Worm (Caenorhabditis elegans) whole organism, young adult: ENCODE measurements around the gene rab-7.

Experiments
- B0261.1 ChIP-seq: sonication (generic microtip); optimal IDR thresholded peaks from 2 replicates; lab custom pipeline; 2016; ENCODE audit warnings: mild to moderate bottlenecking, missing genetic modification characterization, moderate library complexity, missing compliant biosample characterization
- B0336.3 ChIP-seq: fragments of 200-800 bp; sonication (Bioruptor generic); IDR thresholded peaks from 2 replicates; pipeline ENCODE4 v1.3.6; 2022; ENCODE audit warnings: missing genetic modification characterization, missing compliant biosample characterization
- F23B12.7 ChIP-seq: sonication (generic microtip); optimal IDR thresholded peaks from 2 replicates; lab custom pipeline; 2017; ENCODE audit warnings: missing genetic modification characterization, mild to moderate bottlenecking, missing compliant biosample characterization, antibody characterized with exemption, moderate library complexity; ENCODE audit not compliant: insufficient read depth
- F52B5.7 ChIP-seq: sonication (generic microtip); optimal IDR thresholded peaks from 2 replicates; lab custom pipeline; 2016; ENCODE audit warnings: mild to moderate bottlenecking, missing genetic modification characterization, missing compliant biosample characterization
- T26A5.8 ChIP-seq: sonication (generic microtip); optimal IDR thresholded peaks from 2 replicates; lab custom pipeline; 2016; ENCODE audit warnings: missing genetic modification characterization, missing compliant biosample characterization
- Y53G8AR.9 ChIP-seq: fragments of 200-800 bp; sonication (Bioruptor generic); conservative IDR thresholded peaks from 2 replicates; pipeline ENCODE4 v1.3.6; 2022; ENCODE audit warnings: missing genetic modification reagents, missing genetic modification characterization, missing compliant biosample characterization
- Y67H2A.10 ChIP-seq: fragments of 200-800 bp; sonication (Bioruptor generic); conservative IDR thresholded peaks from 2 replicates; pipeline ENCODE4 v1.3.6; 2022; ENCODE audit warnings: missing genetic modification reagents, missing genetic modification characterization, missing compliant biosample characterization
- Y95B8A.8 ChIP-seq: fragments of 200-800 bp; sonication (Bioruptor generic); IDR thresholded peaks from 2 replicates; pipeline ENCODE4 v1.3.6; 2022; ENCODE audit warnings: missing genetic modification reagents, missing genetic modification characterization, missing compliant biosample characterization
- ZK185.1 ChIP-seq: sonication (generic microtip); optimal IDR thresholded peaks from 2 replicates; lab custom pipeline; 2016; ENCODE audit warnings: mild to moderate bottlenecking, missing genetic modification characterization, missing compliant biosample characterization; ENCODE audit not compliant: poor library complexity, severe bottlenecking
- attf-6 ChIP-seq: fragments of 200-800 bp; sonication (Bioruptor generic); IDR thresholded peaks from 2 replicates; pipeline ENCODE4 v1.3.6; 2022; ENCODE audit warnings: missing genetic modification reagents, missing genetic modification characterization, missing compliant biosample characterization
- cebp-1 ChIP-seq, 2 experiments: fragments of 200-800 bp in 1 of 2; sonication (Bioruptor generic) in 1 of 2; sonication (generic microtip) in 1 of 2; IDR thresholded peaks in 1 of 2; optimal IDR thresholded peaks in 1 of 2; 2 replicates each; pipeline versions ENCODE4 v1.3.6 to Lab custom; 2017 to 2022; ENCODE audit warnings: missing compliant biosample characterization in 2 of 2, missing genetic modification characterization in 2 of 2, mild to moderate bottlenecking in 1 of 2, missing genetic modification reagents in 1 of 2, moderate library complexity in 1 of 2
- cebp-2 ChIP-seq: fragments of 200-800 bp; sonication (Bioruptor generic); IDR thresholded peaks from 2 replicates; pipeline ENCODE4 v1.3.6; 2022; ENCODE audit warnings: missing genetic modification characterization, missing compliant biosample characterization
- ceh-100 ChIP-seq: fragments of 200-800 bp; sonication (Bioruptor generic); IDR thresholded peaks from 2 replicates; pipeline ENCODE4 v1.3.6; 2022; ENCODE audit warnings: missing genetic modification reagents, missing genetic modification characterization, missing compliant biosample characterization
- ceh-79 ChIP-seq: sonication (generic microtip); optimal IDR thresholded peaks from 2 replicates; lab custom pipeline; 2017; ENCODE audit warnings: mild to moderate bottlenecking, missing genetic modification characterization, missing compliant biosample characterization
- dox-1 ChIP-seq: fragments of 200-800 bp; sonication (Bioruptor generic); IDR thresholded peaks from 2 replicates; pipeline ENCODE4 v1.3.6; 2022; ENCODE audit warnings: missing genetic modification reagents, missing genetic modification characterization, missing compliant biosample characterization
- egrh-3 ChIP-seq: fragments of 200-800 bp; sonication (Bioruptor generic); IDR thresholded peaks from 2 replicates; pipeline ENCODE4 v1.3.6; 2022; ENCODE audit warnings: missing genetic modification reagents, missing genetic modification characterization, missing compliant biosample characterization
- hmg-1.2 ChIP-seq: fragments of 200-800 bp; sonication (Bioruptor generic); IDR thresholded peaks from 2 replicates; pipeline ENCODE4 v1.3.6; 2022; ENCODE audit warnings: missing genetic modification reagents, missing genetic modification characterization, missing compliant biosample characterization
- hsf-1 ChIP-seq: fragments of 200-800 bp; sonication (Bioruptor generic); IDR thresholded peaks from 2 replicates; pipeline ENCODE4 v1.3.6; 2022; ENCODE audit warnings: missing genetic modification reagents, missing genetic modification characterization, missing compliant biosample characterization
- lin-54 ChIP-seq: fragments of 200-800 bp; sonication (Bioruptor generic); optimal IDR thresholded peaks from 2 replicates; lab custom pipeline; 2018; ENCODE audit warnings: mild to moderate bottlenecking, missing genetic modification characterization, missing compliant biosample characterization
- lsl-1 ChIP-seq: fragments of 200-800 bp; sonication (Bioruptor generic); optimal IDR thresholded peaks from 2 replicates; lab custom pipeline; 2018; ENCODE audit warnings: mild to moderate bottlenecking, missing genetic modification characterization, moderate library complexity, missing compliant biosample characterization
- madf-3 ChIP-seq: fragments of 200-800 bp; sonication (Bioruptor generic); IDR thresholded peaks from 2 replicates; pipeline ENCODE4 v1.3.6; 2022; ENCODE audit warnings: missing genetic modification reagents, missing genetic modification characterization, missing compliant biosample characterization
- madf-6 ChIP-seq: fragments of 200-800 bp; sonication (Bioruptor generic); IDR thresholded peaks from 2 replicates; pipeline ENCODE4 v1.3.6; 2022; ENCODE audit warnings: missing genetic modification reagents, missing genetic modification characterization, missing compliant biosample characterization
- mcd-1 ChIP-seq: fragments of 200-800 bp; sonication (Bioruptor generic); IDR thresholded peaks from 2 replicates; pipeline ENCODE4 v1.3.6; 2022; ENCODE audit warnings: missing genetic modification reagents, missing genetic modification characterization, missing compliant biosample characterization
- mel-28 ChIP-seq: sonication (generic microtip); optimal IDR thresholded peaks from 2 replicates; lab custom pipeline; 2016; ENCODE audit warnings: borderline replicate concordance, mild to moderate bottlenecking, missing genetic modification characterization, missing compliant biosample characterization
- nfya-1 ChIP-seq: sonication (generic microtip); optimal IDR thresholded peaks from 2 replicates; lab custom pipeline; 2017; ENCODE audit warnings: antibody characterized with exemption, missing compliant biosample characterization, missing genetic modification characterization, borderline replicate concordance; ENCODE audit not compliant: insufficient read depth
- nhr-90 ChIP-seq: sonication (generic microtip); optimal IDR thresholded peaks from 2 replicates; lab custom pipeline; 2016; ENCODE audit warnings: missing genotype, mild to moderate bottlenecking, missing genetic modification characterization, missing compliant biosample characterization
- pbrm-1 ChIP-seq: fragments of 200-800 bp; sonication (Bioruptor generic); IDR thresholded peaks from 2 replicates; pipeline ENCODE4 v1.3.6; 2022; ENCODE audit warnings: missing genetic modification reagents, missing genetic modification characterization, missing compliant biosample characterization
- pha-4 ChIP-seq: fragments of 150-350 bp; sonication (generic microtip); optimal IDR thresholded peaks from 2 replicates; lab custom pipeline; 2014; ENCODE audit warnings: missing biosample characterization, missing genetic modification reagents, missing genetic modification characterization
- sdz-38 ChIP-seq: sonication (generic microtip); optimal IDR thresholded peaks from 2 replicates; lab custom pipeline; 2016; ENCODE audit warnings: missing genotype, missing genetic modification characterization, missing compliant biosample characterization
- sea-2 ChIP-seq: fragments of 200-800 bp; sonication (Bioruptor generic); IDR thresholded peaks from 2 replicates; pipeline ENCODE4 v1.3.6; 2022; ENCODE audit warnings: missing genetic modification characterization, missing compliant biosample characterization
- snpc-1.1 ChIP-seq: sonication (generic microtip); optimal IDR thresholded peaks from 2 replicates; lab custom pipeline; 2017; ENCODE audit warnings: missing genetic modification characterization, mild to moderate bottlenecking, missing compliant biosample characterization, antibody characterized with exemption, moderate library complexity, missing genotype, missing genetic modification reagents; ENCODE audit not compliant: insufficient read depth
- snpc-1.3 ChIP-seq: sonication (generic microtip); optimal IDR thresholded peaks from 2 replicates; lab custom pipeline; 2017; ENCODE audit warnings: missing genetic modification characterization, mild to moderate bottlenecking, missing compliant biosample characterization, antibody characterized with exemption, moderate library complexity, missing genotype, missing genetic modification reagents; ENCODE audit not compliant: insufficient read depth
- snpc-3.4 ChIP-seq: sonication (generic microtip); optimal IDR thresholded peaks from 2 replicates; lab custom pipeline; 2017; ENCODE audit warnings: missing genetic modification characterization, mild to moderate bottlenecking, missing compliant biosample characterization, antibody characterized with exemption, moderate library complexity, missing genotype, missing genetic modification reagents
- unc-130 ChIP-seq: sonication (generic microtip); optimal IDR thresholded peaks from 2 replicates; lab custom pipeline; 2016; ENCODE audit warnings: missing genetic modification reagents, missing genetic modification characterization, missing compliant biosample characterization
- xnd-1 ChIP-seq: sonication (generic microtip); optimal IDR thresholded peaks from 2 replicates; lab custom pipeline; 2016; ENCODE audit warnings: missing genotype, missing genetic modification reagents, missing genetic modification characterization, missing compliant biosample characterization
- zfh-2 ChIP-seq: fragments of 200-800 bp; sonication (Bioruptor generic); conservative IDR thresholded peaks from 2 replicates; pipeline ENCODE4 v1.3.6; 2022; ENCODE audit warnings: missing genetic modification reagents, missing genetic modification characterization, missing compliant biosample characterization
- ztf-22 ChIP-seq: fragments of 200-800 bp; sonication (Bioruptor generic); optimal IDR thresholded peaks from 2 replicates; lab custom pipeline; 2018; ENCODE audit warnings: mild to moderate bottlenecking, missing genetic modification characterization, moderate library complexity, missing compliant biosample characterization

Gene rab-7

DNA sequence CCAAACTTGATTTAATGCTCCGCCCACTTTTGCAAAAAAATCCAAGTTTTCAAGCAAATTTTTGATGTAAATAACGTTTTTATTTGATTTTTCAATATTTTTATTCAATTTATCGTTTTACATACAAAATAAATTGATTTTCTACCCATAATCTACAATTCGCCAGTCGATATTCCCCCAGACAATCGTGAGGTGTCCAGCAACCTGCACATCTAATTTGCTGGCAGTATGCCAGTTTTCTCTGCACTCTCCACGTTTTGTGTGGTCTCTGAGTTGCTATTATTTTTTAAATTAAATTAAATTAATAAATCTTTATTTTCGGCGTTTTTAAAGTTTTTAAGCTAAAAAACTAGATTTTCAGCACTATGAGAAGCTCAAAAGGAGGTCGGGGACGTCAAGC lies 13.4 kb upstream of the rab-7 start (continued):
- TF ChIP-seq mel-28: no peak
- TF ChIP-seq Y95B8A.8: peak; percentile 97
- peak; percentile 98 for TF ChIP-seq hmg-1.2 (GFP tag; lab: Robert Waterston, UW)
- no peak for TF ChIP-seq dox-1 (GFP tag; lab: Robert Waterston, UW)
- TF ChIP-seq B0261.1: no peak
- no peak for TF ChIP-seq nhr-90 (tag; lab: Kevin White, UChicago)

DNA sequence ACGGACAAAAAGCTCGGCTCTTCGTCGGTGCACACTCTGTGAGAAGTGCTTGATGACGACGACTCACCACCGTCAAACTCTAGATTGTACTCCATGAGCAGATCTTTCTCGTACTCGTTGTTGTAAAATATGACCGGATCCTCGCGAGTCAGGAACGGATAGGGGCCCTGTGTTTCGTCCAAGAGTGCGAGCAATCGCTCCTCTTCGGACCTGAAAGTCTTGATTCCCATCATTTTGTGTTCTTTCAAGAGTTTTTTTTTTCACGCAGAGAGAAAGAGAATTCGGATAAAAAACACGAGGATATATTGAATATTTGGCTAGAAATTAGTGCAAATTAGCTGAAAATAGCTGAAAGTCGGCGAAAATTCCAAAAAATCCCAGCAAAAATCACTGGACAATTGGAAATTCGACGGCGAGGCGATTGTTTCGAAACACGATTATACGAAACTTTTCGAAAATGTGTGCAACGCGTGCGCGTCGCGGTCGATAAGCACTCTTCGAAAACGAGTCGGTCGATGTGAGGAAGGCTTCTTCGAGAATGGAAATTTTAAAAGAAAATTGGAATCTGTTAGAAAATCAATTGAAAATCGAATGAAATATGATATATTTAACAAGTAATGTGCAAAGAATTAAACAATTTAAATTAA lies 12.8 kb upstream of the rab-7 start, which contains the start of the genes ash-2 and Y17G7B.20:
ash-2 (plus strand) TSS at position 390 of the 647 bp plus-strand sequence.
Y17G7B.20 (minus strand) TSS at position 396 of the 647 bp plus-strand sequence.
- TF ChIP-seq ZK185.1 (tag; lab: Kevin White, UChicago) (no peak), cebp-1 (GFP tag; IDR thresholded peaks at IDR 0.05; lab: Robert Waterston, UW) (peak; percentile 81), cebp-1 (tag; optimal IDR thresholded peaks at IDR 0.05; lab: Kevin White, UChicago) (peak; percentile 82), nfya-1 (tag; lab: Kevin White, UChicago) (no peak), pbrm-1 (GFP tag; lab: Robert Waterston, UW) (0 out of 2 replicates have a peak, but pooled peaks have one; percentile 7), madf-3 (GFP tag; lab: Robert Waterston, UW) (peak; percentile 98), T26A5.8 (no peak), cebp-2 (GFP tag; lab: Robert Waterston, UW) (no peak), ceh-79 (tag; lab: Kevin White, UChicago) (no peak), pha-4 (no peak), ztf-22 (GFP tag; lab: Kevin White, UChicago) (no peak), Y67H2A.10 (0 out of 2 replicates have a peak, but pooled peaks have one; percentile 28), F23B12.7 (tag; lab: Kevin White, UChicago) (no peak)

ce11 chrII:11978920-11979319 lies 12.2 kb upstream of the rab-7 start:
- TF ChIP-seq B0336.3 (GFP tag; lab: Robert Waterston, UW): 0 out of 2 replicates have a peak, but pooled peaks have one; percentile 3
- TF ChIP-seq zfh-2 (GFP tag; lab: Robert Waterston, UW): no peak
- TF ChIP-seq unc-130: no peak
- peak; percentile 38 for TF ChIP-seq snpc-1.3 (tag; lab: Kevin White, UChicago)

- TF ChIP-seq snpc-3.4 (tag; lab: Kevin White, UChicago) (no peak), zfh-2 (GFP tag; lab: Robert Waterston, UW) (peak; percentile 80), madf-6 (GFP tag; lab: Robert Waterston, UW) (peak; percentile 24; the same call in 1 of the 2 replicates), B0336.3 (GFP tag; lab: Robert Waterston, UW) (peak; percentile 32; the same call in 1 of the 2 replicates)
Measured at ce11 chrII:11978478-11978877, 11.7 kb upstream of the rab-7 start.

ce11 chrII:11977363-11977762 lies 10.6 kb upstream of the rab-7 start, which contains the start of gene Y17G7B.21:
Gene Y17G7B.21, minus strand, starts transcription at chrII:11977661.
- TF ChIP-seq snpc-1.1 (no peak), madf-3 (GFP tag; lab: Robert Waterston, UW) (0 out of 2 replicates have a peak, but pooled peaks have one; percentile 68), sea-2 (GFP tag; lab: Robert Waterston, UW) (no peak), hsf-1 (GFP tag; lab: Robert Waterston, UW) (peak; percentile 43; the same call in 1 of the 2 replicates), zfh-2 (GFP tag; lab: Robert Waterston, UW) (peak; percentile 80), mcd-1 (GFP tag; lab: Robert Waterston, UW) (peak; percentile 41; the same call in 1 of the 2 replicates), hmg-1.2 (GFP tag; lab: Robert Waterston, UW) (peak; percentile 15; the same call in 1 of the 2 replicates), egrh-3 (GFP tag; lab: Robert Waterston, UW) (peak; percentile 43; the same call in 1 of the 2 replicates), attf-6 (GFP tag; lab: Robert Waterston, UW) (peak; percentile 38; the same call in 1 of the 2 replicates), sdz-38 (no peak), F52B5.7 (tag; lab: Kevin White, UChicago) (peak; percentile 63), lin-54 (GFP tag; lab: Kevin White, UChicago) (no peak), Y53G8AR.9 (peak; percentile 66; the same call in 1 of the 2 replicates), snpc-3.4 (tag; lab: Kevin White, UChicago) (no peak), xnd-1 (tag; lab: Kevin White, UChicago) (peak; percentile 27), lsl-1 (GFP tag; lab: Kevin White, UChicago) (no peak), ceh-100 (GFP tag; lab: Robert Waterston, UW) (peak; percentile 46; the same call in 1 of the 2 replicates)
